Worm (Caenorhabditis elegans): ENCODE results near the gene C35C5.10.

The C35C5.10 gene

DNA sequence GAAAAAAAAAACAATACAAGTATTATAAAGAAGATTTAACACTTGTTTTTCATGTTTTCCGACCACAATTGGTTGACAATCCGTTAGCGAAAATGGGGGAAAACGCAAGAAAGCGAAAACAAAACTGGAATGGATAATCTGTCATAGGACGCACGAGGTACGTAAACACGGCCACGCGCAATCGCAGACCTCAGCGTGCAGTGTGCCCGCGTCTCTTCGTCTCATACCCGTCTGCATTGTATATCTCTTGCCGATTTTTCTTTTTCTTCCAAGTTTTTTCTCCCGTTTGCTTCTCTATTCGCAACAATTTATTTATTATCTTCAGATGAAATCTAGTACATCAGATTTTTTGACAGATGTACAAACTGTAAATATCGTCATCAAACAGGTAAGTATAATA lies 7.6 kb downstream of the C35C5.10 start, which contains the start of gene trpp-9 (continued):
- TF ChIP-seq dve-1 (tag; optimal IDR thresholded peaks at IDR 0.05; ENCODE audit: insufficient read depth): peak; percentile 47
- TF ChIP-seq ceh-44 (GFP tag; IDR thresholded peaks at IDR 0.05): no peak
- TF ChIP-seq F49E8.2 (tag; optimal IDR thresholded peaks at IDR 0.05; ENCODE audit: borderline replicate concordance): no peak
- no peak for TF ChIP-seq ces-1 (GFP tag; optimal IDR thresholded peaks at IDR 0.05)
- no peak for TF ChIP-seq Y105C5A.15 (GFP tag; IDR thresholded peaks at IDR 0.05)
- TF ChIP-seq pha-4 (GFP tag; IDR thresholded peaks at IDR 0.05): no peak
- TF ChIP-seq pha-4 (tag; optimal IDR thresholded peaks at IDR 0.05): no peak
- no peak for TF ChIP-seq nhr-42 (GFP tag; IDR thresholded peaks at IDR 0.05)
- TF ChIP-seq F44E2.7 (GFP tag; IDR thresholded peaks at IDR 0.05): no peak
- no peak for TF ChIP-seq F37D6.2 (tag; optimal IDR thresholded peaks at IDR 0.05)
- no peak for TF ChIP-seq Y48G9A.11 (GFP tag; IDR thresholded peaks at IDR 0.05)
- no peak for TF ChIP-seq zfp-3 (GFP tag; conservative IDR thresholded peaks at IDR 0.05)
- TF ChIP-seq nhr-10 (tag; optimal IDR thresholded peaks at IDR 0.05): no peak
- TF ChIP-seq nhr-77 (tag; optimal IDR thresholded peaks at IDR 0.05): no peak
- peak; percentile 97 for TF ChIP-seq hlh-30 (tag; optimal IDR thresholded peaks at IDR 0.05; ENCODE audit: insufficient read depth)
- no peak for TF ChIP-seq ceh-62 (tag; optimal IDR thresholded peaks at IDR 0.05)
- TF ChIP-seq ztf-11 (tag; optimal IDR thresholded peaks at IDR 0.05): no peak
- peak; percentile 71 for TF ChIP-seq hlh-11 (tag; optimal IDR thresholded peaks at IDR 0.05)
- TF ChIP-seq T26A8.4 (GFP tag; IDR thresholded peaks at IDR 0.05): no peak
- TF ChIP-seq zfp-2 (tag; optimal IDR thresholded peaks at IDR 0.05): no peak
- no peak for TF ChIP-seq unc-130 (GFP tag; optimal IDR thresholded peaks at IDR 0.05)
- TF ChIP-seq mdl-1 (tag; optimal IDR thresholded peaks at IDR 0.05): peak; percentile 77 to 89
- TF ChIP-seq nhr-111 (GFP tag; optimal IDR thresholded peaks at IDR 0.05): no peak
- TF ChIP-seq daf-19 (GFP tag; conservative IDR thresholded peaks at IDR 0.05): no peak
- TF ChIP-seq jun-1 (tag; optimal IDR thresholded peaks at IDR 0.05): no peak
- no peak for TF ChIP-seq ctbp-1 (GFP tag; IDR thresholded peaks at IDR 0.05)
- peak in 1 of 2 experiments; percentile 96 for TF ChIP-seq unc-62 (GFP tag; optimal IDR thresholded peaks at IDR 0.05 in 1 of 2)
- no peak for TF ChIP-seq unc-62 (tag; optimal IDR thresholded peaks at IDR 0.05)
- no peak for TF ChIP-seq arid-1 (GFP tag; conservative IDR thresholded peaks at IDR 0.05)
- peak; percentile 91 for TF ChIP-seq aha-1 (tag)
- TF ChIP-seq daf-16 (GFP tag; optimal IDR thresholded peaks at IDR 0.05): peak in 1 of 2 experiments; percentile 7
- no peak for TF ChIP-seq daf-16 (tag; optimal IDR thresholded peaks at IDR 0.05)
- TF ChIP-seq madf-9 (GFP tag; conservative IDR thresholded peaks at IDR 0.05): no peak
- TF ChIP-seq tra-1 (GFP tag; IDR thresholded peaks at IDR 0.05): no peak
- TF ChIP-seq ZK337.2 (GFP tag; IDR thresholded peaks at IDR 0.05): no peak
- no peak for TF ChIP-seq lin-39 (tag; optimal IDR thresholded peaks at IDR 0.05)
- TF ChIP-seq nhr-41 (GFP tag; IDR thresholded peaks at IDR 0.05): no peak
- no peak for TF ChIP-seq zag-1 (tag; optimal IDR thresholded peaks at IDR 0.05)
- peak; percentile 22 for TF ChIP-seq cey-2 (tag; optimal IDR thresholded peaks at IDR 0.05; ENCODE audit: borderline replicate concordance, insufficient read depth)
- TF ChIP-seq egl-27 (tag; optimal IDR thresholded peaks at IDR 0.05): no peak
- peak; percentile 76 for TF ChIP-seq mxl-3 (GFP tag; optimal IDR thresholded peaks at IDR 0.05)
- peak; percentile 55 for TF ChIP-seq mes-2 (tag; optimal IDR thresholded peaks at IDR 0.05; ENCODE audit: poor library complexity, severe bottlenecking)
- TF ChIP-seq zip-2 (tag; optimal IDR thresholded peaks at IDR 0.05): no peak
- peak; percentile 27 for TF ChIP-seq ztf-7 (tag; optimal IDR thresholded peaks at IDR 0.05)
- TF ChIP-seq aly-2 (tag; optimal IDR thresholded peaks at IDR 0.05): no peak
- TF ChIP-seq hif-1 (tag; optimal IDR thresholded peaks at IDR 0.05): peak in 1 of 2 experiments; percentile 31
- peak; percentile 14 for TF ChIP-seq nhr-48 (tag; optimal IDR thresholded peaks at IDR 0.05)
- TF ChIP-seq nhr-102 (tag; optimal IDR thresholded peaks at IDR 0.05): no peak
- peak; percentile 17 for TF ChIP-seq dpl-1 (GFP tag; optimal IDR thresholded peaks at IDR 0.05)
- TF ChIP-seq F10B5.3 (tag; optimal IDR thresholded peaks at IDR 0.05): no peak
- TF ChIP-seq Y75B8A.6 (GFP tag; IDR thresholded peaks at IDR 0.05): no peak
- TF ChIP-seq nhr-25 (tag; optimal IDR thresholded peaks at IDR 0.05; ENCODE audit: borderline replicate concordance, insufficient read depth): no peak
